Fruit fly (Drosophila melanogaster) whole organism, prepupa: ENCODE data around the gene CG32437.

Experiments
- CG10669 ChIP-seq: fragments of 200-800 bp; sonication (Bioruptor generic); optimal IDR thresholded peaks from 3 replicates; lab custom pipeline; 2018; ENCODE audit warnings: missing biosample characterization, mild to moderate bottlenecking, missing genetic modification characterization, moderate library complexity
- CG11294 ChIP-seq: fragments of 200-800 bp; sonication (Bioruptor generic); IDR thresholded peaks from 2 replicates; pipeline ENCODE4 v1.3.6; 2022; ENCODE audit warnings: missing biosample characterization, missing genetic modification characterization
- CG11762 ChIP-seq: fragments of 200-800 bp; sonication (Bioruptor generic); optimal IDR thresholded peaks from 3 replicates; lab custom pipeline; 2016; ENCODE audit warnings: missing biosample characterization, missing genetic modification characterization; ENCODE audit not compliant: insufficient read depth
- CG1621 ChIP-seq: fragments of 200-800 bp; sonication (Bioruptor generic); optimal IDR thresholded peaks from 3 replicates; lab custom pipeline; 2018; ENCODE audit warnings: missing biosample characterization, mild to moderate bottlenecking, missing genetic modification characterization
- CG3032 ChIP-seq: fragments of 200-800 bp; optimal IDR thresholded peaks from 2 replicates; lab custom pipeline; 2019; ENCODE audit warnings: missing biosample characterization, mild to moderate bottlenecking, missing genetic modification characterization, moderate library complexity
- CG31627 ChIP-seq: fragments of 200-800 bp; sonication (Bioruptor generic); optimal IDR thresholded peaks from 3 replicates; lab custom pipeline; 2016; ENCODE audit warnings: missing biosample characterization, missing genetic modification characterization
- CG32006 ChIP-seq: fragments of 200-800 bp; sonication (Bioruptor generic); optimal IDR thresholded peaks from 3 replicates; lab custom pipeline; 2017; ENCODE audit warnings: missing biosample characterization, mild to moderate bottlenecking, missing genetic modification characterization
- CG6854 ChIP-seq: fragments of 200-800 bp; sonication (Bioruptor generic); optimal IDR thresholded peaks from 2 replicates; lab custom pipeline; 2017; ENCODE audit warnings: missing biosample characterization, mild to moderate bottlenecking, missing genetic modification characterization
- CG7368 ChIP-seq: fragments of 200-800 bp; sonication (Bioruptor generic); optimal IDR thresholded peaks from 3 replicates; lab custom pipeline; 2016; ENCODE audit warnings: missing biosample characterization, missing genetic modification characterization
- CG8119 ChIP-seq: fragments of 200-800 bp; sonication (Bioruptor generic); IDR thresholded peaks from 3 replicates; pipeline ENCODE4 v1.3.6; 2022; ENCODE audit warnings: missing biosample characterization, missing genetic modification characterization
- CG8319 ChIP-seq: fragments of 200-800 bp; sonication (Bioruptor generic); optimal IDR thresholded peaks from 3 replicates; lab custom pipeline; 2016; ENCODE audit warnings: missing biosample characterization, missing genetic modification characterization
- CG9139 ChIP-seq: fragments of 200-800 bp; sonication (Bioruptor generic); optimal IDR thresholded peaks from 3 replicates; lab custom pipeline; 2017; ENCODE audit warnings: missing biosample characterization, mild to moderate bottlenecking, missing genetic modification characterization
- Eip78C ChIP-seq: fragments of 200-800 bp; sonication (Bioruptor generic); peaks from one replicate; lab custom pipeline; 2016; ENCODE audit warnings: missing biosample characterization, missing genetic modification characterization
- Eip93F ChIP-seq: fragments of 200-800 bp; sonication (Bioruptor generic); optimal IDR thresholded peaks from 2 replicates; lab custom pipeline; 2016; ENCODE audit warnings: missing biosample characterization, mild to moderate bottlenecking, missing genetic modification characterization
- Ets96B ChIP-seq: fragments of 200-800 bp; optimal IDR thresholded peaks from 2 replicates; lab custom pipeline; 2019; ENCODE audit warnings: missing biosample characterization, mild to moderate bottlenecking, missing genetic modification characterization, moderate library complexity
- Gug ChIP-seq: fragments of 200-800 bp; sonication (Bioruptor generic); IDR thresholded peaks from 2 replicates; pipeline ENCODE4 v1.3.6; 2022; ENCODE audit warnings: missing biosample characterization, missing genetic modification characterization
- Hr38 ChIP-seq: sonication (Bioruptor generic); optimal IDR thresholded peaks from 2 replicates; lab custom pipeline; 2016; ENCODE audit warnings: missing biosample characterization, missing genetic modification characterization
- Hr4 ChIP-seq: fragments of 200-800 bp; sonication (Bioruptor generic); optimal IDR thresholded peaks from 3 replicates; lab custom pipeline; 2016; ENCODE audit warnings: missing biosample characterization, missing genetic modification characterization
- Smox ChIP-seq: fragments of 200-800 bp; sonication (Bioruptor generic); optimal IDR thresholded peaks from 3 replicates; lab custom pipeline; 2016; ENCODE audit warnings: missing biosample characterization, missing genetic modification characterization
- Sox102F ChIP-seq: fragments of 200-800 bp; sonication (Bioruptor generic); optimal IDR thresholded peaks from 2 replicates; lab custom pipeline; 2016; ENCODE audit warnings: missing biosample characterization, mild to moderate bottlenecking, missing genetic modification characterization
- Sox14 ChIP-seq: fragments of 200-800 bp; sonication (Bioruptor generic); optimal IDR thresholded peaks from 3 replicates; lab custom pipeline; 2016; ENCODE audit warnings: missing biosample characterization, missing genetic modification characterization
- achi ChIP-seq: fragments of 200-800 bp; sonication (Bioruptor generic); optimal IDR thresholded peaks from 3 replicates; lab custom pipeline; 2016; ENCODE audit warnings: missing biosample characterization, missing genetic modification characterization
- cyc ChIP-seq: fragments of 200-800 bp; sonication (Bioruptor generic); optimal IDR thresholded peaks from 3 replicates; lab custom pipeline; 2016; ENCODE audit warnings: missing biosample characterization, missing genetic modification characterization
- dsx ChIP-seq: fragments of 200-800 bp; optimal IDR thresholded peaks from 3 replicates; lab custom pipeline; 2019; ENCODE audit warnings: missing biosample characterization, mild to moderate bottlenecking, missing genetic modification characterization, moderate library complexity; ENCODE audit not compliant: poor library complexity, severe bottlenecking
- eg ChIP-seq: fragments of 200-800 bp; sonication (Bioruptor generic); IDR thresholded peaks from 3 replicates; pipeline ENCODE4 v1.3.6; 2022; ENCODE audit warnings: missing biosample characterization, missing genetic modification characterization
- esn ChIP-seq: fragments of 200-800 bp; sonication (Bioruptor generic); optimal IDR thresholded peaks from 2 replicates; lab custom pipeline; 2016; ENCODE audit warnings: missing biosample characterization, mild to moderate bottlenecking, missing genetic modification characterization, moderate library complexity
- fd59A ChIP-seq: fragments of 200-800 bp; sonication (Bioruptor generic); optimal IDR thresholded peaks from 2 replicates; lab custom pipeline; 2017; ENCODE audit warnings: missing biosample characterization, mild to moderate bottlenecking, missing genetic modification characterization, missing genetic modification reagents
- fd85E ChIP-seq: fragments of 200-800 bp; sonication (Bioruptor generic); optimal IDR thresholded peaks from 3 replicates; lab custom pipeline; 2016; ENCODE audit warnings: missing biosample characterization, missing genetic modification characterization
- fkh ChIP-seq: fragments of 200-800 bp; sonication (Bioruptor generic); optimal IDR thresholded peaks from 3 replicates; lab custom pipeline; 2017; ENCODE audit warnings: missing biosample characterization, mild to moderate bottlenecking, missing genetic modification characterization, moderate library complexity
- net ChIP-seq: fragments of 200-800 bp; sonication (Bioruptor generic); optimal IDR thresholded peaks from 3 replicates; lab custom pipeline; 2016; ENCODE audit warnings: missing biosample characterization, missing genetic modification characterization
- ss ChIP-seq, 2 experiments: fragments of 200-800 bp; sonication (Bioruptor generic); optimal IDR thresholded peaks; 2 replicates in 1 of 2; 3 replicates in 1 of 2; lab custom pipeline; 2017 to 2018; ENCODE audit warnings: mild to moderate bottlenecking in 2 of 2, missing biosample characterization in 2 of 2, missing genetic modification characterization in 2 of 2, moderate library complexity in 1 of 2
- topi ChIP-seq: fragments of 200-800 bp; sonication (Bioruptor generic); optimal IDR thresholded peaks from 3 replicates; lab custom pipeline; 2016; ENCODE audit warnings: missing biosample characterization, missing genetic modification characterization

Gene CG32437

DNA sequence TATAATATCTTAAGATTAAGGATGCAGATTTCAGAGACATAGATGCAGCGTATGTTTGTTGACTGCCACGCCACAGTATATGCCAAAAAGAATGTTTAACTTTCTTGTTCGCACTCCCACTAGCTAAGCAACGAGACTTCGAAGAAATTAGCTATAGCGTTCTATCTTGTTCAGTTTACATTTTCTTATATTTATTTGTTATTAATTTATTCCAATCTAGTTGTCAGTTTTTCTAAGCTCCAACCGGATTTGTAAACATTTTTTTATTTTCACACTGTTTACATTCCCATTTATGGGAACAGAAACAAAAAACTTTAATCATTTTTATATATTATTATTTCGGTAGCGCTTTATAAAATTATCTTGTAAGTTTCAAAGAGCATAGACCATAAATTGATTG, at the start of gene CG32437:
Gene CG32437 (plus strand): TSS at position 301 of the 400 bp plus-strand sequence.
- TF ChIP-seq eg (GFP tag; lab: Robert Waterston, UW) (no peak), CG10669 (GFP tag; lab: Kevin White, UChicago) (no peak), Sox102F (GFP tag; lab: Kevin White, UChicago) (no peak), achi (GFP tag; lab: Kevin White, UChicago) (no peak), Gug (GFP tag; lab: Robert Waterston, UW) (no peak), cyc (GFP tag; lab: Kevin White, UChicago) (no peak), CG8319 (no peak), CG6854 (GFP tag; lab: Kevin White, UChicago) (no peak)

DNA sequence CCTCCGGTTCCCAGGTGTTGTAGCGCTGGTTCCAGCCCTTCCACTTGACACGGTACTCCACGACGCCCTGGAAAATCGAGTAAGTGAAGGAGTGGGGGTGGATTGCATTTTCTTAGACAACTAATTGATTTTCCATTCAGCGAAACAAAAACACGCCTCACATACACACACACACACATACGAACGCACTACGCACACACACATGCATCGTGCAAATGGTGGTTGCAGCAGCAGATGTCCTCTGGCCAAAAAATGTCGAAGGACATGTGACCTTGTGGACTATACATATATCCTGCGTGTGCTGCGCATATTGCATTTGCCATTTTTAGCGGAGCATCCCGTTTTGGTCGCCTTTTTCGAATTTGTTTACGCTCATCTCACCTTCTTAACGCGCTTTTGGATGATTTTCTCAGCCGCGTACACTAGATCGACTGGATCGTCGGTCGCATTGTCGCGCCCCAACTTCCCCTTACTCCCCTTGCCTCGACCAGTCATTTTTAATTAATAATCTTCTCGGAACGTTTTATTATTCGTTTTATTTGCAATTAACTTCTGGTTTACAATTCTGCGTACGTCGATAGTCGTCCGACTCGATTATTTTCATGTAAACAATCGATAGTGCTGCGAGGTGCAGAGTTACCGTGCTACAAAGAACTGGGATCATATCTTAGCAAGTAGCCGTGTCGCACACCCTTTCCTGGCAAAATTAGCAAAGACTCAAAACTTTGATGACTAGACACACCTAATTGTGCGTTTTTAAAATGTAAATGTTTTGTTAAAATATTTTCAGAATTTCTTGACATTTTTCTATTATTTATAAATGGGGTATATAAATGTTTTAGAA, 39.8 kb upstream of the CG32437 start, which contains the start of gene Pc:
Gene Pc (minus strand): TSS at position 605 of the 844 bp plus-strand sequence.
- TF ChIP-seq Sox14 (peak; percentile 57), Eip78C (GFP tag; lab: Kevin White, UChicago) (peak; percentile 39), Hr4 (GFP tag; lab: Kevin White, UChicago) (no peak), fkh (GFP tag; lab: Kevin White, UChicago) (peak; percentile 24), CG3032 (tag; lab: Kevin White, UChicago) (peak; percentile 13)

DNA sequence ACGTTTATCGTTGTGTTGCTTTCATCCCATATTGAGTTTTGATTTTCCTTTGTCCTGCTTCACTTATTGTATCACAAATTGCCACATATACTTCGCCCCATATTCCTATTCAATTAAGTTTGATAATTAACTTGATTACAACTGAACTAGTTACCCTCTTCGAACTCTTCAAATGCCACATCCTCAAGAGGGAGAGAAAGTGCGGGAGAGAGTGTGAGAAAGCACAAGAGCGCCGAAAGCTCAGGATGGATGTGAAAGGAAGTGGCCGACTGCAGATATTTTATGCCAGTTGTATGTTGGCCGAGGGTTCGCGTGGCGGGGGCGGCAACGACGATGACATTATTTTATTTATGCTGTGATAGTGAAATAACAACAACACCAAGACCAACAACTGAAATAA, 39.0 kb upstream of the CG32437 start, which contains the start of gene Rab26:
Gene Rab26 (plus strand): TSS at position 301 of the 400 bp plus-strand sequence.
- TF ChIP-seq CG1621 (tag; lab: Kevin White, UChicago) = no peak
- no peak for TF ChIP-seq CG9139 (GFP tag; lab: Kevin White, UChicago)
- TF ChIP-seq Smox = no peak
- no peak for TF ChIP-seq Ets96B
- TF ChIP-seq CG7368 (GFP tag; lab: Kevin White, UChicago) = no peak
- TF ChIP-seq Sox102F (GFP tag; lab: Kevin White, UChicago) = no peak
- TF ChIP-seq CG8319 = no peak
- no peak for TF ChIP-seq net (GFP tag; lab: Kevin White, UChicago)
- TF ChIP-seq CG31627 (GFP tag; lab: Kevin White, UChicago) = no peak
- no peak for TF ChIP-seq Eip78C (GFP tag; lab: Kevin White, UChicago)
- TF ChIP-seq esn (GFP tag; lab: Kevin White, UChicago) = no peak
- TF ChIP-seq topi (GFP tag; lab: Kevin White, UChicago) = no peak
- no peak for TF ChIP-seq fd85E
- no peak for TF ChIP-seq fd59A
- no peak for TF ChIP-seq CG32006
- TF ChIP-seq dsx (GFP tag; lab: Kevin White, UChicago) = no peak
- TF ChIP-seq Eip93F (GFP tag; lab: Kevin White, UChicago) = no peak
- no peak for TF ChIP-seq CG11762 (GFP tag; lab: Kevin White, UChicago)
- TF ChIP-seq ss (GFP tag; optimal IDR thresholded peaks at IDR 0.05; lab: Kevin White, UChicago) = no peak
- TF ChIP-seq Hr38 = no peak

DNA sequence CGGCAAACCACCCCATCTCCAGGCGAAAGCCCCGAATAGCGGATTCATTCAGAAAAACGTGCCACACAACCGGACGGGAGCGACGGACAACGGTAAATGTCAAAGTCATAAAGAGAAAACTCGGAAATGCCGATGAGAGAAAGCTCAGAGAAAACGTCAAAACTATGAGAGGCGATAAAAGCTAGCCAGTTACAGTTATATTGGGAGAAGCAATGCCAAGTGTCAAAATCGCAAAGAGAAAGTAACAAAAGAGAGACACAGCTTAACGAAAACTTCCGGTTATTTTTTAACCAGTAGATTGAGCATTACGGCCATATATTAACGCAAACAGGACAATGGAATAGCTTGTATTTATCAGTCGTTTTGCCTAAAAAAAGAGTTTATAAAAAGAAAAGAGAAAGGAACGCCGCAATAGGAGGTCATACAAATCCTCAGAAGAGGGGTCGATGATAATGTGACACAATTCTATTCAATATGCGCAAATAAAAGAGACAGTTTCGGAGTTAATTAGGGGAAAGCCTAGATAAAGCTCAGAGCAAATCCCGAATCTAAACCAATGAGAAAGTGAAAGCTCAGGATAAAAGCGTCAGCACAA, 38.1 kb upstream of the CG32437 start:
- TF ChIP-seq CG11294 (no peak), achi (GFP tag; lab: Kevin White, UChicago) (peak; percentile 47)

DNA sequence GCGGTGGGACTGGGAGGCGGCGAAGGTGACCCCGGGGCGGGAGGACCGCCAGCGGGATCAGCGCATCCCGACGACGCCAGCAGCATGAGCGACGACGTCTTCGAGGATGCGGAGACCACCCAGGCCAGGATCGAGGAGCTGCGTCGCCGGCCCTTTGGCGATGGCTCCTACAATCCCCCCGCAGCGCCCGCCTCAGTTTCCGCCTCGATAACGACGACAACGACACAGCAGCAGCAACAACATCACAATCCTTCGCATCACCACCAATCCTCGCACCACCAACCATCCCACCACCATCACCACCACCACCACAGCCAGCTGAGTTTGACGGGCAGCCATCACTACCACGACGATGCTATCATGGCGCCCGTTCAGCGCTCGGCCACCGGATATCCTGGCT, 37.5 kb upstream of the CG32437 start:
- TF ChIP-seq net (GFP tag; lab: Kevin White, UChicago) (no peak), CG1621 (tag; lab: Kevin White, UChicago) (no peak), CG11294 (no peak), Eip78C (GFP tag; lab: Kevin White, UChicago) (peak; percentile 5), fd59A (no peak), eg (GFP tag; lab: Robert Waterston, UW) (no peak), Hr4 (GFP tag; lab: Kevin White, UChicago) (no peak), CG8119 (GFP tag; lab: Robert Waterston, UW) (no peak)
